Worm (Caenorhabditis elegans) whole organism, L4 larva: ENCODE measurements around the gene C50H2.4.

Source experiments
- D1046.2 ChIP-seq: fragments of 200-800 bp; sonication (Bioruptor generic); IDR thresholded peaks from 2 replicates; pipeline ENCODE4 v1.3.6; 2022; ENCODE audit warnings: missing genetic modification characterization, missing compliant biosample characterization
- F10B5.3 ChIP-seq: sonication (generic microtip); optimal IDR thresholded peaks from 2 replicates; lab custom pipeline; 2016; ENCODE audit warnings: mild to moderate bottlenecking, missing genetic modification characterization, missing compliant biosample characterization
- F26F4.8 ChIP-seq: fragments of 200-800 bp; sonication (Bioruptor generic); conservative IDR thresholded peaks from 2 replicates; pipeline ENCODE4 v1.3.6; 2022; ENCODE audit warnings: missing genetic modification characterization, missing compliant biosample characterization
- F44E2.7 ChIP-seq: fragments of 200-800 bp; sonication (Bioruptor generic); IDR thresholded peaks from 2 replicates; pipeline ENCODE4 v2.1.2; 2022; ENCODE audit warnings: missing genetic modification characterization, missing compliant biosample characterization
- Y105C5A.15 ChIP-seq: fragments of 200-800 bp; sonication (Bioruptor generic); IDR thresholded peaks from 2 replicates; pipeline ENCODE4 v1.3.6; 2022; ENCODE audit warnings: missing genetic modification characterization, missing compliant biosample characterization
- aly-2 ChIP-seq: sonication (generic microtip); optimal IDR thresholded peaks from 2 replicates; lab custom pipeline; 2018; ENCODE audit warnings: missing biosample characterization, missing genetic modification characterization
- ceh-20 ChIP-seq: fragments of 200-800 bp; sonication (Bioruptor generic); IDR thresholded peaks from 2 replicates; pipeline ENCODE4 v1.3.6; 2022; ENCODE audit warnings: missing genetic modification reagents, missing genetic modification characterization, missing compliant biosample characterization
- cey-2 ChIP-seq: sonication (generic microtip); optimal IDR thresholded peaks from 3 replicates; lab custom pipeline; 2017; ENCODE audit warnings: missing genetic modification characterization, mild to moderate bottlenecking, missing compliant biosample characterization, antibody characterized with exemption, borderline replicate concordance; ENCODE audit not compliant: insufficient read depth
- dmd-8 ChIP-seq: fragments of 200-800 bp; sonication (Bioruptor generic); IDR thresholded peaks from 2 replicates; pipeline ENCODE4 v1.3.6; 2022; ENCODE audit warnings: missing genetic modification characterization, missing compliant biosample characterization
- egl-43 ChIP-seq: fragments of 200-800 bp; sonication (Bioruptor generic); IDR thresholded peaks from 2 replicates; pipeline ENCODE4 v1.3.6; 2022; ENCODE audit warnings: missing genetic modification reagents, missing genetic modification characterization, missing compliant biosample characterization
- gei-8 ChIP-seq: fragments of 200-800 bp; sonication (Bioruptor generic); optimal IDR thresholded peaks from 2 replicates; lab custom pipeline; 2018; ENCODE audit warnings: mild to moderate bottlenecking, missing genetic modification characterization, missing compliant biosample characterization
- hif-1 ChIP-seq, 2 experiments: sonication (generic microtip); optimal IDR thresholded peaks; 2 replicates each; lab custom pipeline; 2016 to 2017; ENCODE audit warnings: missing compliant biosample characterization in 2 of 2, missing genetic modification characterization in 2 of 2, missing genetic modification reagents in 2 of 2, missing genotype in 2 of 2, mild to moderate bottlenecking in 1 of 2
- hmg-1.1 ChIP-seq: fragments of 200-800 bp; sonication (Bioruptor generic); IDR thresholded peaks from 2 replicates; pipeline ENCODE4 v1.3.6; 2022; ENCODE audit warnings: missing genetic modification reagents, missing genetic modification characterization, missing compliant biosample characterization
- jun-1 ChIP-seq: fragments of 150-350 bp; optimal IDR thresholded peaks from 2 replicates; lab custom pipeline; 2014; ENCODE audit warnings: missing biosample characterization, missing genetic modification reagents, missing genetic modification characterization
- lin-13 ChIP-seq: fragments of 150-350 bp; optimal IDR thresholded peaks from 2 replicates; lab custom pipeline; 2014; ENCODE audit warnings: missing biosample characterization, missing genetic modification reagents, missing genetic modification characterization
- mep-1 ChIP-seq: fragments of 150-350 bp; sonication (generic microtip); optimal IDR thresholded peaks from 3 replicates; lab custom pipeline; 2014; ENCODE audit warnings: missing biosample characterization, missing genetic modification characterization
- mes-2 ChIP-seq: sonication (generic microtip); optimal IDR thresholded peaks from 2 replicates; lab custom pipeline; 2016; ENCODE audit warnings: missing genotype, mild to moderate bottlenecking, missing genetic modification characterization, missing compliant biosample characterization; ENCODE audit not compliant: poor library complexity, severe bottlenecking
- mxl-3 ChIP-seq: fragments of 200-800 bp; sonication (Bioruptor generic); optimal IDR thresholded peaks from 2 replicates; lab custom pipeline; 2018; ENCODE audit warnings: mild to moderate bottlenecking, missing genetic modification characterization, missing compliant biosample characterization
- nhr-25 ChIP-seq: sonication (generic microtip); optimal IDR thresholded peaks from 2 replicates; lab custom pipeline; 2017; ENCODE audit warnings: missing genetic modification characterization, mild to moderate bottlenecking, missing compliant biosample characterization, antibody characterized with exemption, moderate library complexity, borderline replicate concordance; ENCODE audit not compliant: insufficient read depth
- nhr-6 ChIP-seq: fragments of 150-350 bp; optimal IDR thresholded peaks from 2 replicates; lab custom pipeline; 2014; ENCODE audit warnings: missing biosample characterization, missing genetic modification characterization
- pqm-1 ChIP-seq: sonication (generic microtip); optimal IDR thresholded peaks from 2 replicates; lab custom pipeline; 2017; ENCODE audit warnings: missing biosample characterization, missing genetic modification characterization
- rbr-2 ChIP-seq: sonication (generic microtip); optimal IDR thresholded peaks from 2 replicates; lab custom pipeline; 2016; ENCODE audit warnings: missing genotype, missing genetic modification characterization, missing compliant biosample characterization
- sdz-12 ChIP-seq: fragments of 200-800 bp; sonication (Bioruptor generic); optimal IDR thresholded peaks from 2 replicates; lab custom pipeline; 2018; ENCODE audit warnings: mild to moderate bottlenecking, missing genetic modification characterization, missing compliant biosample characterization
- set-16 ChIP-seq: fragments of 200-800 bp; sonication (Bioruptor generic); IDR thresholded peaks from 2 replicates; pipeline ENCODE4 v1.3.6; 2022; ENCODE audit warnings: missing genetic modification reagents, missing genetic modification characterization, missing compliant biosample characterization
- snpc-1.2 ChIP-seq: fragments of 200-800 bp; sonication (Bioruptor generic); IDR thresholded peaks from 2 replicates; pipeline ENCODE4 v1.3.6; 2022; ENCODE audit warnings: missing genetic modification reagents, missing genetic modification characterization, missing compliant biosample characterization
- spr-3 ChIP-seq: fragments of 200-800 bp; sonication (Bioruptor generic); optimal IDR thresholded peaks from 2 replicates; lab custom pipeline; 2018; ENCODE audit warnings: mild to moderate bottlenecking, missing genetic modification characterization, missing compliant biosample characterization
- unc-130 ChIP-seq: sonication (generic microtip); optimal IDR thresholded peaks from 2 replicates; lab custom pipeline; 2016; ENCODE audit warnings: missing genetic modification reagents, missing genetic modification characterization, missing compliant biosample characterization
- unc-62 ChIP-seq, 3 experiments: fragments of 150-350 bp in 1 of 3; sonication (generic microtip); optimal IDR thresholded peaks in 2 of 3; peaks in 1 of 3; 1 replicate in 1 of 3; 2 replicates in 2 of 3; lab custom pipeline; 2014 to 2017; ENCODE audit warnings: missing biosample characterization in 3 of 3, missing genetic modification characterization in 3 of 3, missing genetic modification reagents in 3 of 3, missing genotype in 1 of 3
- zag-1 ChIP-seq: fragments of 150-350 bp; optimal IDR thresholded peaks from 2 replicates; lab custom pipeline; 2014; ENCODE audit warnings: missing biosample characterization, missing genetic modification characterization
- ztf-11 ChIP-seq: fragments of 150-350 bp; optimal IDR thresholded peaks from 2 replicates; lab custom pipeline; 2014; ENCODE audit warnings: missing biosample characterization, missing genetic modification characterization

C50H2.4 gene

ce11 chrV:9962394-9962793 lies 45.6 kb downstream of the C50H2.4 start, which contains the start of gene madf-4 (continued):
- TF ChIP-seq set-16: no peak
- TF ChIP-seq snpc-1.2 (GFP tag; lab: Robert Waterston, UW): no peak
- no peak for TF ChIP-seq dmd-8 (GFP tag; lab: Robert Waterston, UW)
- TF ChIP-seq gei-8: no peak

ce11 chrV:9962916-9963315 lies 46.2 kb downstream of the C50H2.4 start:
- peak; percentile 44; the same call in 1 of the 2 replicates for TF ChIP-seq set-16
- peak; percentile 6 for TF ChIP-seq mes-2 (tag; lab: Kevin White, UChicago)
- TF ChIP-seq Y105C5A.15 (GFP tag; lab: Robert Waterston, UW): no peak
- no peak for TF ChIP-seq spr-3 (GFP tag; lab: Kevin White, UChicago)
- TF ChIP-seq lin-13: no peak
- TF ChIP-seq ceh-20 (GFP tag; lab: Robert Waterston, UW): 0 out of 2 replicates have a peak, but pooled peaks have one; percentile 35
- peak; percentile 17 for TF ChIP-seq mep-1 (tag; lab: Kevin White, UChicago)
- TF ChIP-seq nhr-25 (tag; lab: Kevin White, UChicago): peak; percentile 28
- peak in 1 of 2 experiments; percentile 71 for TF ChIP-seq unc-62 (GFP tag; optimal IDR thresholded peaks at IDR 0.05 in 1 of 2; lab: Kevin White, UChicago)
- TF ChIP-seq unc-62 (tag; optimal IDR thresholded peaks at IDR 0.05; lab: Kevin White, UChicago): no peak
- TF ChIP-seq cey-2 (tag; lab: Kevin White, UChicago): no peak
- no peak for TF ChIP-seq unc-130
- TF ChIP-seq jun-1 (tag; lab: Kevin White, UChicago): no peak
- no peak for TF ChIP-seq egl-43 (GFP tag; lab: Robert Waterston, UW)

ce11 chrV:9964152-9964785 lies 47.5 kb downstream of the C50H2.4 start:
- TF ChIP-seq hmg-1.1 (GFP tag; lab: Robert Waterston, UW): peak; percentile 34; the same call in 1 of the 2 replicates
- peak in 1 of 2 experiments; percentile 96 for TF ChIP-seq unc-62 (GFP tag; optimal IDR thresholded peaks at IDR 0.05 in 1 of 2; lab: Kevin White, UChicago)
- TF ChIP-seq unc-62 (tag; optimal IDR thresholded peaks at IDR 0.05; lab: Kevin White, UChicago): no peak
- peak; percentile 29 for TF ChIP-seq rbr-2
- no peak for TF ChIP-seq gei-8
- 0 out of 2 replicates have a peak, but pooled peaks have one; percentile 4 for TF ChIP-seq D1046.2 (GFP tag; lab: Robert Waterston, UW)
- TF ChIP-seq sdz-12 (GFP tag; lab: Kevin White, UChicago): no peak
- TF ChIP-seq set-16: peak; percentile 57; the same call in 1 of the 2 replicates
- TF ChIP-seq hif-1 (tag; optimal IDR thresholded peaks at IDR 0.05; lab: Kevin White, UChicago): no peak
- no peak for TF ChIP-seq nhr-6
- no peak for TF ChIP-seq zag-1 (tag; lab: Kevin White, UChicago)
- 0 out of 2 replicates have a peak, but pooled peaks have one; percentile 62 for TF ChIP-seq egl-43 (GFP tag; lab: Robert Waterston, UW)

ce11 chrV:9965891-9966290 lies 49.1 kb downstream of the C50H2.4 start:
- TF ChIP-seq F44E2.7 (GFP tag; lab: Robert Waterston, UW) (0 out of 2 replicates have a peak, but pooled peaks have one; percentile 43), F10B5.3 (no peak), ceh-20 (GFP tag; lab: Robert Waterston, UW) (no peak), pqm-1 (tag; lab: Kevin White, UChicago) (no peak), egl-43 (GFP tag; lab: Robert Waterston, UW) (peak; percentile 56; the same call in 1 of the 2 replicates), mxl-3 (GFP tag; lab: Kevin White, UChicago) (no peak), aly-2 (tag; lab: Kevin White, UChicago) (no peak), ztf-11 (tag; lab: Kevin White, UChicago) (no peak), F26F4.8 (no peak), D1046.2 (GFP tag; lab: Robert Waterston, UW) (0 out of 2 replicates have a peak, but pooled peaks have one; percentile 67)
- TF ChIP-seq, all 104 proteins: peak for 3
